Fruit fly (Drosophila melanogaster) whole organism, embryonic: ENCODE data around the gene Hr38.
A peak's percentile ranks its signal among the peaks of the same experiment; 100 is the strongest.

Source experiments
- Awh ChIP-seq: fragments of 200-800 bp; sonication (Bioruptor generic); IDR thresholded peaks from 2 replicates; pipeline ENCODE4, ENCODE4 v1.3.6; 2022; ENCODE audit warnings: missing biosample characterization, missing genetic modification characterization
- B-H2 ChIP-seq: fragments of 200-800 bp; sonication (Bioruptor generic); optimal IDR thresholded peaks from 2 replicates; lab custom pipeline; 2018; ENCODE audit warnings: missing biosample characterization, mild to moderate bottlenecking, missing genetic modification characterization
- Bteb2 ChIP-seq: fragments of 200-800 bp; sonication (Bioruptor generic); optimal IDR thresholded peaks from 2 replicates; lab custom pipeline; 2016; ENCODE audit warnings: missing biosample characterization, missing genetic modification characterization
- CG10209 ChIP-seq: fragments of 200-800 bp; sonication (Bioruptor generic); optimal IDR thresholded peaks from 3 replicates; lab custom pipeline; 2017; ENCODE audit warnings: missing biosample characterization, mild to moderate bottlenecking, missing genetic modification characterization, missing genetic modification reagents
- CG10366 ChIP-seq: fragments of 200-800 bp; sonication (Bioruptor generic); IDR thresholded peaks from 2 replicates; pipeline ENCODE4 v1.3.6; 2022; ENCODE audit warnings: missing biosample characterization, missing genetic modification characterization
- CG11093 ChIP-seq: fragments of 200-800 bp; sonication (Bioruptor generic); IDR thresholded peaks from 3 replicates; pipeline ENCODE4 v1.3.6; 2022; ENCODE audit warnings: missing biosample characterization, missing genetic modification characterization
- CG11696 ChIP-seq: fragments of 200-800 bp; sonication (Bioruptor generic); IDR thresholded peaks from 2 replicates; pipeline ENCODE4 v1.3.6; 2022; ENCODE audit warnings: missing biosample characterization, missing genetic modification characterization
- CG13424 ChIP-seq: fragments of 200-800 bp; sonication (Bioruptor generic); optimal IDR thresholded peaks from 2 replicates; lab custom pipeline; 2019; ENCODE audit warnings: missing biosample characterization, mild to moderate bottlenecking, missing genetic modification characterization, moderate library complexity
- CG17361 ChIP-seq: fragments of 200-800 bp; sonication (Bioruptor generic); IDR thresholded peaks from 3 replicates; pipeline ENCODE4 v1.3.6; 2022; ENCODE audit warnings: missing biosample characterization, missing genetic modification characterization
- CG17568 ChIP-seq: fragments of 200-800 bp; sonication (Bioruptor generic); optimal IDR thresholded peaks from 2 replicates; lab custom pipeline; 2018; ENCODE audit warnings: missing biosample characterization, mild to moderate bottlenecking, missing genetic modification characterization, moderate library complexity
- CG2889 ChIP-seq: fragments of 200-800 bp; sonication (Bioruptor generic); IDR thresholded peaks from 3 replicates; pipeline ENCODE4 v1.3.6; 2022; ENCODE audit warnings: missing biosample characterization, missing genetic modification characterization
- CG34224 ChIP-seq: fragments of 200-800 bp; sonication (Bioruptor generic); IDR thresholded peaks from 3 replicates; pipeline ENCODE4 v1.3.6; 2022; ENCODE audit warnings: missing biosample characterization, missing genetic modification characterization; ENCODE audit not compliant: partially characterized antibody
- CG3726 ChIP-seq: fragments of 200-800 bp; sonication (Bioruptor generic); IDR thresholded peaks from 3 replicates; pipeline ENCODE4, ENCODE4 v1.3.6; 2022; ENCODE audit warnings: missing biosample characterization, missing genetic modification characterization
- CG42726 ChIP-seq: fragments of 200-800 bp; sonication (Bioruptor generic); IDR thresholded peaks from 2 replicates; pipeline ENCODE4 v1.3.6; 2022; ENCODE audit warnings: missing biosample characterization, missing genetic modification characterization; ENCODE audit not compliant: partially characterized antibody
- CG43689 ChIP-seq: fragments of 200-800 bp; sonication (Bioruptor generic); IDR thresholded peaks from 2 replicates; pipeline ENCODE4 v1.3.6; 2022; ENCODE audit warnings: missing biosample characterization, missing genetic modification characterization
- CG4854 ChIP-seq: fragments of 200-800 bp; sonication (Bioruptor generic); optimal IDR thresholded peaks from 2 replicates; lab custom pipeline; 2016; ENCODE audit warnings: missing biosample characterization, missing genetic modification characterization, inconsistent platforms
- CG5953 ChIP-seq: fragments of 200-800 bp; sonication (Bioruptor generic); IDR thresholded peaks from 2 replicates; pipeline ENCODE4 v1.3.6; 2022; ENCODE audit warnings: missing biosample characterization, missing genetic modification characterization
- CG6765 ChIP-seq: fragments of 200-800 bp; sonication (Bioruptor generic); optimal IDR thresholded peaks from 3 replicates; lab custom pipeline; 2017; ENCODE audit warnings: missing biosample characterization, mild to moderate bottlenecking, missing genetic modification characterization
- CG6854 ChIP-seq: fragments of 200-800 bp; sonication (Bioruptor generic); optimal IDR thresholded peaks from 3 replicates; lab custom pipeline; 2017; ENCODE audit warnings: missing biosample characterization, mild to moderate bottlenecking, missing genetic modification characterization
- CG7357 ChIP-seq: fragments of 200-800 bp; sonication (Bioruptor generic); IDR thresholded peaks from 3 replicates; pipeline ENCODE4 v1.3.6; 2022; ENCODE audit warnings: missing biosample characterization, missing genetic modification characterization
- CG9876 ChIP-seq: fragments of 200-800 bp; sonication (Bioruptor generic); optimal IDR thresholded peaks from 2 replicates; lab custom pipeline; 2016; ENCODE audit warnings: missing biosample characterization, missing genetic modification characterization
- D19B ChIP-seq: fragments of 200-800 bp; sonication (Bioruptor generic); optimal IDR thresholded peaks from 2 replicates; lab custom pipeline; 2017; ENCODE audit warnings: missing biosample characterization, mild to moderate bottlenecking, missing genetic modification characterization
- Ets65A ChIP-seq: fragments of 200-800 bp; sonication (Bioruptor generic); peaks from one replicate; lab custom pipeline; 2016; ENCODE audit warnings: missing biosample characterization, missing genetic modification characterization
- Ets97D ChIP-seq: fragments of 200-800 bp; sonication (Bioruptor generic); optimal IDR thresholded peaks from 3 replicates; lab custom pipeline; 2016; ENCODE audit warnings: missing biosample characterization, missing genetic modification characterization
- Fer1 ChIP-seq: fragments of 200-800 bp; sonication (Bioruptor generic); optimal IDR thresholded peaks from 2 replicates; lab custom pipeline; 2017; ENCODE audit warnings: missing biosample characterization, mild to moderate bottlenecking, missing genetic modification characterization
- Kr ChIP-seq: fragments of 200-800 bp; sonication (Bioruptor generic); optimal IDR thresholded peaks from 2 replicates; lab custom pipeline; 2017; ENCODE audit warnings: missing biosample characterization, mild to moderate bottlenecking, missing genetic modification characterization
- NC2β ChIP-seq: fragments of 200-800 bp; sonication (Bioruptor generic); optimal IDR thresholded peaks from 2 replicates; lab custom pipeline; 2016; ENCODE audit warnings: missing biosample characterization, missing genetic modification characterization
- Poxn ChIP-seq: fragments of 200-800 bp; sonication (Bioruptor generic); IDR thresholded peaks from 2 replicates; pipeline ENCODE4 v1.3.6; 2022; ENCODE audit warnings: missing biosample characterization, missing genetic modification characterization
- Scr ChIP-seq: fragments of 200-800 bp; sonication (Bioruptor generic); IDR thresholded peaks from 2 replicates; pipeline ENCODE4 v1.3.6; 2022; ENCODE audit warnings: missing biosample characterization, missing genetic modification characterization; ENCODE audit not compliant: partially characterized antibody
- Taf1 ChIP-seq: fragments of 200-800 bp; sonication (Bioruptor generic); IDR thresholded peaks from 2 replicates; pipeline ENCODE4 v1.3.6; 2022; ENCODE audit warnings: missing biosample characterization, missing genetic modification characterization
- bab2 ChIP-seq: fragments of 200-800 bp; sonication (Bioruptor generic); optimal IDR thresholded peaks from 2 replicates; lab custom pipeline; 2016; ENCODE audit warnings: missing biosample characterization, missing genetic modification characterization
- bbx ChIP-seq: fragments of 200-800 bp; sonication (Bioruptor generic); IDR thresholded peaks from 2 replicates; pipeline ENCODE4 v1.3.6; 2022; ENCODE audit warnings: missing biosample characterization, missing genetic modification characterization; ENCODE audit not compliant: partially characterized antibody
- cas ChIP-seq: fragments of 200-800 bp; sonication (Bioruptor generic); IDR thresholded peaks from 2 replicates; pipeline ENCODE4 v1.3.6; 2022; ENCODE audit warnings: missing biosample characterization, missing genetic modification characterization
- cg ChIP-seq: fragments of 200-800 bp; sonication (Bioruptor generic); optimal IDR thresholded peaks from 3 replicates; lab custom pipeline; 2019; ENCODE audit warnings: missing biosample characterization, mild to moderate bottlenecking, missing genetic modification characterization, moderate library complexity
- fd3F ChIP-seq: fragments of 200-800 bp; sonication (Bioruptor generic); optimal IDR thresholded peaks from 2 replicates; lab custom pipeline; 2018; ENCODE audit warnings: missing biosample characterization, mild to moderate bottlenecking, missing genetic modification characterization, moderate library complexity
- gcm ChIP-seq: fragments of 200-800 bp; sonication (Bioruptor generic); optimal IDR thresholded peaks from 2 replicates; lab custom pipeline; 2019; ENCODE audit warnings: missing biosample characterization, mild to moderate bottlenecking, missing genetic modification characterization, moderate library complexity
- insv ChIP-seq, 2 experiments: fragments of 200-800 bp; sonication (Bioruptor generic); optimal IDR thresholded peaks; 3 replicates each; lab custom pipeline; 2016 to 2018; ENCODE audit warnings: missing biosample characterization in 2 of 2, missing genetic modification characterization in 2 of 2
- knrl ChIP-seq: fragments of 200-800 bp; sonication (Bioruptor generic); IDR thresholded peaks from 3 replicates; pipeline ENCODE4 v1.3.6; 2022; ENCODE audit warnings: missing biosample characterization, missing genetic modification characterization; ENCODE audit not compliant: partially characterized antibody
- luna ChIP-seq: fragments of 200-800 bp; sonication (Bioruptor generic); optimal IDR thresholded peaks from 2 replicates; lab custom pipeline; 2016; ENCODE audit warnings: missing biosample characterization, missing genetic modification characterization
- oc ChIP-seq: fragments of 200-800 bp; sonication (Bioruptor generic); optimal IDR thresholded peaks from 2 replicates; lab custom pipeline; 2018; ENCODE audit warnings: missing biosample characterization, mild to moderate bottlenecking, missing genetic modification characterization, moderate library complexity
- p53 ChIP-seq: fragments of 200-800 bp; sonication (Bioruptor generic); optimal IDR thresholded peaks from 2 replicates; lab custom pipeline; 2016; ENCODE audit warnings: missing biosample characterization, missing genetic modification characterization
- prd ChIP-seq, 3 experiments: fragments of >200 bp in 2 of 3; fragments of 200-800 bp in 1 of 3; sonication (Bioruptor generic) in 1 of 3; optimal IDR thresholded peaks in 2 of 3; IDR thresholded peaks in 1 of 3; 2 replicates in 2 of 3; 3 replicates in 1 of 3; pipeline versions ENCODE4 v1.3.6 to Lab custom; 2017 to 2022; ENCODE audit warnings: missing biosample characterization in 1 of 3, missing genetic modification characterization in 1 of 3
- salm ChIP-seq: fragments of 200-800 bp; sonication (Bioruptor generic); optimal IDR thresholded peaks from 2 replicates; lab custom pipeline; 2018; ENCODE audit warnings: missing biosample characterization, mild to moderate bottlenecking, missing genetic modification characterization
- sc ChIP-seq, 3 experiments: fragments of >200 bp in 2 of 3; fragments of 200-800 bp in 1 of 3; sonication (Bioruptor generic) in 1 of 3; optimal IDR thresholded peaks; 2 replicates in 2 of 3; 3 replicates in 1 of 3; lab custom pipeline; 2017; ENCODE audit warnings: mild to moderate bottlenecking in 1 of 3, missing biosample characterization in 1 of 3, missing genetic modification characterization in 1 of 3, missing genetic modification reagents in 1 of 3
- so ChIP-seq: fragments of 200-800 bp; sonication (Bioruptor generic); IDR thresholded peaks from 3 replicates; pipeline ENCODE4 v1.3.6; 2022; ENCODE audit warnings: missing biosample characterization, missing genetic modification characterization
- stwl ChIP-seq: fragments of 200-800 bp; sonication (Bioruptor generic); optimal IDR thresholded peaks from 3 replicates; lab custom pipeline; 2018; ENCODE audit warnings: missing biosample characterization, mild to moderate bottlenecking, missing genetic modification characterization, moderate library complexity
- yki ChIP-seq: fragments of >200 bp; optimal IDR thresholded peaks from 3 replicates; lab custom pipeline; 2018

The Hr38 gene

dm6 chr2L:20714468-20715404, at the start of gene Hr38 (continued):
- TF ChIP-seq CG13424 (tag; lab: Kevin White, UChicago): peak; percentile 51
- TF ChIP-seq cas (GFP tag; lab: Robert Waterston, UW): no peak
- TF ChIP-seq Fer1 (GFP tag; lab: Kevin White, UChicago): peak; percentile 84
- no peak for TF ChIP-seq p53 (GFP tag; lab: Kevin White, UChicago)
- TF ChIP-seq CG9876: no peak
- TF ChIP-seq Ets97D (GFP tag; lab: Kevin White, UChicago): peak; percentile 12
- TF ChIP-seq knrl (GFP tag; lab: Robert Waterston, UW): no peak; the same call in 2 of the 3 replicates
- no peak for TF ChIP-seq CG17568 (GFP tag; lab: Kevin White, UChicago)
- TF ChIP-seq Ets65A (GFP tag; lab: Kevin White, UChicago): no peak
- TF ChIP-seq bbx (GFP tag; lab: Robert Waterston, UW): no peak
- TF ChIP-seq CG43689 (GFP tag; lab: Robert Waterston, UW): no peak
- TF ChIP-seq prd (optimal IDR thresholded peaks at IDR 0.05; lab: Kevin White, UChicago): no peak
- no peak for TF ChIP-seq prd (GFP tag; IDR thresholded peaks at IDR 0.05; lab: Robert Waterston, UW)
- peak; percentile 31 for TF ChIP-seq CG6854 (GFP tag; lab: Kevin White, UChicago)
- TF ChIP-seq yki (lab: Kevin White, UChicago): no peak
- TF ChIP-seq Poxn: no peak
- TF ChIP-seq Kr (GFP tag; lab: Kevin White, UChicago): no peak
- TF ChIP-seq D19B (GFP tag; lab: Kevin White, UChicago): peak; percentile 55
- no peak for TF ChIP-seq insv (GFP tag; optimal IDR thresholded peaks at IDR 0.05; lab: Kevin White, UChicago)
- peak; percentile 22 for TF ChIP-seq CG10209 (GFP tag; lab: Kevin White, UChicago)
- TF ChIP-seq CG10366: no peak; the same call in 1 of the 2 replicates
- no peak for TF ChIP-seq CG7357 (GFP tag; lab: Robert Waterston, UW)
- peak; percentile 66; the same call in 2 of the 3 replicates for TF ChIP-seq CG34224 (GFP tag; lab: Robert Waterston, UW)
- TF ChIP-seq CG3726: 0 out of 3 replicates have a peak, but pooled peaks have one; percentile 43
- TF ChIP-seq NC2β (GFP tag; lab: Kevin White, UChicago): no peak
- peak; percentile 54; the same call in 1 of the 2 replicates for TF ChIP-seq Awh (GFP tag; lab: Robert Waterston, UW)
- TF ChIP-seq CG4854 (GFP tag; lab: Kevin White, UChicago): no peak
- TF ChIP-seq oc: no peak
- TF ChIP-seq CG42726 (GFP tag; lab: Robert Waterston, UW): 0 out of 2 replicates have a peak, but pooled peaks have one; percentile 25
- no peak for TF ChIP-seq luna
- TF ChIP-seq fd3F (GFP tag; lab: Kevin White, UChicago): peak; percentile 29
- TF ChIP-seq CG11093 (GFP tag; lab: Robert Waterston, UW): no peak
- no peak for TF ChIP-seq stwl
- TF ChIP-seq Scr (GFP tag; lab: Robert Waterston, UW): peak; percentile 20
- peak; percentile 1 for TF ChIP-seq bab2 (GFP tag; lab: Kevin White, UChicago)
- no peak for TF ChIP-seq sc (optimal IDR thresholded peaks at IDR 0.05; lab: Kevin White, UChicago)
- no peak for TF ChIP-seq sc (GFP tag; optimal IDR thresholded peaks at IDR 0.05; lab: Kevin White, UChicago)
- no peak for TF ChIP-seq so
- no peak for TF ChIP-seq Bteb2 (GFP tag; lab: Kevin White, UChicago)
- TF ChIP-seq gcm: no peak
- TF ChIP-seq salm (tag; lab: Kevin White, UChicago): no peak
- no peak for TF ChIP-seq CG11696
- TF ChIP-seq CG6765: no peak
- no peak for TF ChIP-seq cg
- TF ChIP-seq Taf1 (GFP tag; lab: Robert Waterston, UW): no peak
- no peak for TF ChIP-seq CG17361 (GFP tag; lab: Robert Waterston, UW)
- no peak for TF ChIP-seq B-H2 (GFP tag; lab: Kevin White, UChicago)
- TF ChIP-seq CG2889: no peak
- TF ChIP-seq CG5953 (GFP tag; lab: Robert Waterston, UW): no peak
